Worm (Caenorhabditis elegans): ENCODE data around the gene C07C7.1.

C07C7.1 gene

DNA sequence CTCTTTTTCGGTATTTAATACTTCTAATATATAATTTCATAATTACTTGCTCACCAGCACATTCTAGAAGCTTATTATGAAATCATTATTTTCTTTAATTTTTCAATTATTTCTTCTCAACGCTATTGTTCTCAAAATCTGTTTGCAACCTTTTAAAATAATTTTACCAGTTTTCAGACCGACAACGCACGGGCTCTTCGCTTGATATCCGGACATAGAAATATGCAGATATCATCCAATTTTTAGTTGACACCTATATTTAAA, 15.2 kb downstream of the C07C7.1 start, which contains the start of gene wnk-1:
TSS of gene wnk-1 (plus strand) at position 165 of the 264 bp plus-strand sequence.
- no peak for TF ChIP-seq ces-1 (GFP tag; optimal IDR thresholded peaks at IDR 0.05)
- TF ChIP-seq lsy-2 (tag; optimal IDR thresholded peaks at IDR 0.05): no peak
- no peak for TF ChIP-seq drap-1 (GFP tag; optimal IDR thresholded peaks at IDR 0.05)
- TF ChIP-seq pha-4 (tag; optimal IDR thresholded peaks at IDR 0.05): no peak
- no peak for TF ChIP-seq lin-13 (tag; optimal IDR thresholded peaks at IDR 0.05)
- no peak for TF ChIP-seq unc-62 (GFP tag; optimal IDR thresholded peaks at IDR 0.05)
- no peak for TF ChIP-seq lin-32 (GFP tag; optimal IDR thresholded peaks at IDR 0.05)
- TF ChIP-seq zip-8 (tag; optimal IDR thresholded peaks at IDR 0.05): no peak
- TF ChIP-seq elt-1 (tag; optimal IDR thresholded peaks at IDR 0.05; ENCODE audit: borderline replicate concordance, insufficient read depth): no peak
- TF ChIP-seq unc-39 (tag; optimal IDR thresholded peaks at IDR 0.05): no peak
- TF ChIP-seq nhr-2 (tag; optimal IDR thresholded peaks at IDR 0.05): no peak
- TF ChIP-seq ham-2 (GFP tag; optimal IDR thresholded peaks at IDR 0.05): no peak

ce11 chrIV:9210841-9211240, 26.2 kb downstream of the C07C7.1 start:
- TF ChIP-seq nhr-12 (tag; optimal IDR thresholded peaks at IDR 0.05): no peak
- TF ChIP-seq lin-13 (tag; optimal IDR thresholded peaks at IDR 0.05): no peak
- TF ChIP-seq elt-1 (tag; optimal IDR thresholded peaks at IDR 0.05; ENCODE audit: borderline replicate concordance, insufficient read depth): no peak
- TF ChIP-seq mep-1 (tag; optimal IDR thresholded peaks at IDR 0.05): no peak
- TF ChIP-seq ztf-11 (tag; optimal IDR thresholded peaks at IDR 0.05): no peak
- TF ChIP-seq lin-32 (GFP tag; optimal IDR thresholded peaks at IDR 0.05): no peak
- TF ChIP-seq flh-1 (GFP tag; optimal IDR thresholded peaks at IDR 0.05): no peak
- TF ChIP-seq bed-3 (GFP tag; optimal IDR thresholded peaks at IDR 0.05): no peak
- no peak for TF ChIP-seq blmp-1 (tag; optimal IDR thresholded peaks at IDR 0.05)
- TF ChIP-seq cnd-1 (tag; optimal IDR thresholded peaks at IDR 0.05): no peak
- TF ChIP-seq nhr-237 (tag; optimal IDR thresholded peaks at IDR 0.05): no peak
- no peak for TF ChIP-seq hlh-1 (tag; optimal IDR thresholded peaks at IDR 0.05)
- no peak for TF ChIP-seq drap-1 (GFP tag; optimal IDR thresholded peaks at IDR 0.05)
- no peak for TF ChIP-seq zip-8 (tag; optimal IDR thresholded peaks at IDR 0.05)
- TF ChIP-seq ceh-39 (tag; optimal IDR thresholded peaks at IDR 0.05): no peak
- no peak for TF ChIP-seq nhr-76 (tag; optimal IDR thresholded peaks at IDR 0.05)
- TF ChIP-seq sptf-1 (tag; optimal IDR thresholded peaks at IDR 0.05): no peak
- no peak for TF ChIP-seq lsy-2 (tag; optimal IDR thresholded peaks at IDR 0.05)
- TF ChIP-seq ces-1 (GFP tag; optimal IDR thresholded peaks at IDR 0.05): no peak
- TF ChIP-seq sem-2 (GFP tag; optimal IDR thresholded peaks at IDR 0.05): no peak

DNA sequence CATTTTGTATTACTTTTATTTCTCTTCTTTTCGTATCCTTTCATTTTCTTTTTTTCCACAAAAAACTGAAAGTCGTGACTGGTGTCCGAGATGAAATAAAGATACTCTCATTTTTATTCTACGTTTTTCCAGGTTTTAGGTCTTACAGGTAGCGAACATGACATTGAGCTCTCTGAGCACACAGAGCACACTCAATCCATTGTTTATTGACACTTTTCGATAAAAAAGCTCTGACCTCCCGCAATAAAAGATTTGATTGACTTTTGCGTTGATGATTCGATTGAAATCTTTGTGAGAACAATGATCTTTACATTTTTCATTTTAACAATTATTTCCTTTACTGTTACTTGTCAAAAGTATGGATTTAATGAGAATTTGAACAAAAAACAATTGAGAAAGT, 27.5 kb downstream of the C07C7.1 start, which contains the start of gene C46C2.6:
TSS of gene C46C2.6 (plus strand) at position 301 of the 400 bp plus-strand sequence.
- TF ChIP-seq lin-13 (tag; optimal IDR thresholded peaks at IDR 0.05) (no peak), unc-120 (tag; optimal IDR thresholded peaks at IDR 0.05; ENCODE audit: poor library complexity, severe bottlenecking) (no peak), mls-2 (tag; optimal IDR thresholded peaks at IDR 0.05) (no peak), hlh-1 (tag; optimal IDR thresholded peaks at IDR 0.05) (no peak), ham-2 (GFP tag; optimal IDR thresholded peaks at IDR 0.05) (no peak), cnd-1 (tag; optimal IDR thresholded peaks at IDR 0.05) (no peak), M03D4.4 (tag; optimal IDR thresholded peaks at IDR 0.05) (no peak)

- TF ChIP-seq blmp-1 (tag; optimal IDR thresholded peaks at IDR 0.05): no peak
These were observed 30.2 kb downstream of the C07C7.1 start for ce11 chrIV:9214823-9215222.

DNA sequence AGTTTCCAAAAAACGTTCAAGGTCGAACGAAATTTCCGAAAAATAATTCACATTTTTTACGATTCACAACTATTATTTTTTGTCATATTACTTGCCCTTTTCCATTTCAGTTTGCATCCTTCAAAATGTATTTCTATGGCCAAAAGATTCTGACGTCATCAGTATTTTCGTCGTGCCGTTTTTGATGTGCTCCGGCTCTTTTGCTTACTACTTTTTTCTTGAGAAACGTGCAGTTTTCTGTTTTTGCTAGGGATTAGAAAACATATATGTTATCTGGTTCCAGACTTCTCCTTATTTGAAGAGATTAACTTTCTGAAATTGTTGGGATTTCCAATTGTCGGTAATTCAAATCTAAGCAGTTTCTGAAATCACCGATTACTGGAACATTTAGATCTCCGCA, 31.2 kb downstream of the C07C7.1 start:
- TF ChIP-seq lin-13 (tag; optimal IDR thresholded peaks at IDR 0.05): no peak
- no peak for TF ChIP-seq unc-39 (tag; optimal IDR thresholded peaks at IDR 0.05)
- TF ChIP-seq nhr-2 (tag; optimal IDR thresholded peaks at IDR 0.05): no peak
- TF ChIP-seq nhr-12 (tag; optimal IDR thresholded peaks at IDR 0.05): no peak
- no peak for TF ChIP-seq nhr-237 (tag; optimal IDR thresholded peaks at IDR 0.05)
- TF ChIP-seq hlh-1 (tag; optimal IDR thresholded peaks at IDR 0.05): no peak
- TF ChIP-seq ham-2 (GFP tag; optimal IDR thresholded peaks at IDR 0.05): no peak
- no peak for TF ChIP-seq cnd-1 (tag; optimal IDR thresholded peaks at IDR 0.05)
- TF ChIP-seq ztf-11 (tag; optimal IDR thresholded peaks at IDR 0.05): no peak
- TF ChIP-seq drap-1 (GFP tag; optimal IDR thresholded peaks at IDR 0.05): no peak
- TF ChIP-seq blmp-1 (tag; optimal IDR thresholded peaks at IDR 0.05): no peak
- no peak for TF ChIP-seq unc-120 (tag; optimal IDR thresholded peaks at IDR 0.05; ENCODE audit: poor library complexity, severe bottlenecking)
- no peak for TF ChIP-seq elt-1 (tag; optimal IDR thresholded peaks at IDR 0.05; ENCODE audit: borderline replicate concordance, insufficient read depth)

ce11 chrIV:9216437-9216836, 31.8 kb downstream of the C07C7.1 start:
- TF ChIP-seq ztf-11 (tag; optimal IDR thresholded peaks at IDR 0.05): no peak
- TF ChIP-seq mep-1 (tag; optimal IDR thresholded peaks at IDR 0.05): peak; percentile 49
- TF ChIP-seq hlh-1 (tag; optimal IDR thresholded peaks at IDR 0.05): peak; percentile 41
- TF ChIP-seq pha-4 (tag; optimal IDR thresholded peaks at IDR 0.05): no peak
- TF ChIP-seq nhr-2 (tag; optimal IDR thresholded peaks at IDR 0.05): no peak
- TF ChIP-seq ceh-43 (GFP tag; optimal IDR thresholded peaks at IDR 0.05): no peak
- no peak for TF ChIP-seq zip-8 (tag; optimal IDR thresholded peaks at IDR 0.05)
- peak; percentile 52 for TF ChIP-seq ces-1 (GFP tag; optimal IDR thresholded peaks at IDR 0.05)
- TF ChIP-seq lin-13 (tag; optimal IDR thresholded peaks at IDR 0.05): no peak
- TF ChIP-seq ceh-39 (tag; optimal IDR thresholded peaks at IDR 0.05): no peak
- no peak for TF ChIP-seq sem-2 (GFP tag; optimal IDR thresholded peaks at IDR 0.05)
- TF ChIP-seq unc-120 (tag; optimal IDR thresholded peaks at IDR 0.05; ENCODE audit: poor library complexity, severe bottlenecking): peak; percentile 27
- TF ChIP-seq ceh-83 (GFP tag; optimal IDR thresholded peaks at IDR 0.05): no peak
- TF ChIP-seq lsy-2 (tag; optimal IDR thresholded peaks at IDR 0.05): no peak
- no peak for TF ChIP-seq unc-62 (GFP tag; optimal IDR thresholded peaks at IDR 0.05)
- no peak for TF ChIP-seq mls-2 (tag; optimal IDR thresholded peaks at IDR 0.05)
- no peak for TF ChIP-seq snpc-4 (tag; optimal IDR thresholded peaks at IDR 0.05)
- TF ChIP-seq blmp-1 (tag; optimal IDR thresholded peaks at IDR 0.05): no peak
- no peak for TF ChIP-seq unc-39 (tag; optimal IDR thresholded peaks at IDR 0.05)
- no peak for TF ChIP-seq flh-1 (GFP tag; optimal IDR thresholded peaks at IDR 0.05)
- TF ChIP-seq lin-32 (GFP tag; optimal IDR thresholded peaks at IDR 0.05): no peak
- no peak for TF ChIP-seq ham-2 (GFP tag; optimal IDR thresholded peaks at IDR 0.05)
- TF ChIP-seq sptf-1 (tag; optimal IDR thresholded peaks at IDR 0.05): peak; percentile 9
- TF ChIP-seq M03D4.4 (tag; optimal IDR thresholded peaks at IDR 0.05): no peak
